Worm (Caenorhabditis elegans) whole organism, L3 larva: ENCODE data around the gene acr-20.

Source experiments
- R02D3.7 ChIP-seq: fragments of 150-350 bp; optimal IDR thresholded peaks from 2 replicates; lab custom pipeline; 2014; ENCODE audit warnings: missing biosample characterization, missing genetic modification characterization
- ZK546.5 ChIP-seq: sonication (generic microtip); optimal IDR thresholded peaks from 2 replicates; lab custom pipeline; 2017; ENCODE audit warnings: missing biosample characterization, missing genetic modification characterization
- aly-2 ChIP-seq: fragments of 150-350 bp; optimal IDR thresholded peaks from 2 replicates; lab custom pipeline; 2014; ENCODE audit warnings: missing biosample characterization, missing genetic modification characterization
- ama-1 ChIP-seq: fragments of 150-350 bp; optimal IDR thresholded peaks from 2 replicates; lab custom pipeline; 2018
- ceh-16 ChIP-seq: sonication (generic microtip); optimal IDR thresholded peaks from 2 replicates; lab custom pipeline; 2017; ENCODE audit warnings: missing biosample characterization, missing genetic modification characterization
- ceh-28 ChIP-seq: fragments of 150-350 bp; optimal IDR thresholded peaks from 2 replicates; lab custom pipeline; 2014; ENCODE audit warnings: missing biosample characterization, missing genetic modification reagents, missing genetic modification characterization
- ceh-82 ChIP-seq: fragments of 150-350 bp; optimal IDR thresholded peaks from 2 replicates; lab custom pipeline; 2014; ENCODE audit warnings: missing biosample characterization, missing genetic modification characterization
- ceh-9 ChIP-seq: sonication (generic microtip); optimal IDR thresholded peaks from 2 replicates; lab custom pipeline; 2018; ENCODE audit warnings: missing biosample characterization, missing genetic modification characterization
- daf-12 ChIP-seq: fragments of 150-350 bp; optimal IDR thresholded peaks from 2 replicates; lab custom pipeline; 2014; ENCODE audit warnings: missing biosample characterization, missing genetic modification reagents, missing genetic modification characterization
- egl-27 ChIP-seq: sonication (generic microtip); optimal IDR thresholded peaks from 4 replicates; lab custom pipeline; 2017; ENCODE audit warnings: missing biosample characterization, missing genetic modification reagents, missing genetic modification characterization
- egl-5 ChIP-seq: fragments of 150-350 bp; optimal IDR thresholded peaks from 2 replicates; lab custom pipeline; 2017; ENCODE audit warnings: missing biosample characterization, missing genetic modification reagents, missing genetic modification characterization, inconsistent platforms
- elt-1 ChIP-seq: fragments of 150-350 bp; optimal IDR thresholded peaks from 2 replicates; lab custom pipeline; 2014; ENCODE audit warnings: missing biosample characterization, missing genetic modification characterization
- elt-2 ChIP-seq: sonication (generic microtip); optimal IDR thresholded peaks from 2 replicates; lab custom pipeline; 2016; ENCODE audit warnings: missing genetic modification reagents, mild to moderate bottlenecking, missing genetic modification characterization, missing compliant biosample characterization
- eor-1 ChIP-seq, 2 experiments: fragments of 150-350 bp; optimal IDR thresholded peaks; 2 replicates each; lab custom pipeline; 2014 to 2018; ENCODE audit warnings: missing biosample characterization in 2 of 2, missing genetic modification characterization in 2 of 2
- fos-1 ChIP-seq: fragments of 150-350 bp; optimal IDR thresholded peaks from 2 replicates; lab custom pipeline; 2014; ENCODE audit warnings: missing biosample characterization, missing genetic modification characterization
- hmg-11 ChIP-seq: sonication (generic microtip); optimal IDR thresholded peaks from 2 replicates; lab custom pipeline; 2016; ENCODE audit warnings: missing genetic modification characterization, missing compliant biosample characterization
- jun-1 ChIP-seq: fragments of 150-350 bp; optimal IDR thresholded peaks from 2 replicates; lab custom pipeline; 2014; ENCODE audit warnings: missing biosample characterization, missing genetic modification reagents, missing genetic modification characterization
- lin-15B ChIP-seq: fragments of 150-350 bp; optimal IDR thresholded peaks from 2 replicates; lab custom pipeline; 2014; ENCODE audit warnings: missing biosample characterization, missing genetic modification characterization
- lin-39 ChIP-seq: fragments of 150-350 bp; optimal IDR thresholded peaks from 2 replicates; lab custom pipeline; 2018; ENCODE audit warnings: missing biosample characterization, missing genetic modification reagents, missing genetic modification characterization
- lsy-12 ChIP-seq: sonication (generic microtip); optimal IDR thresholded peaks from 2 replicates; lab custom pipeline; 2016; ENCODE audit warnings: mild to moderate bottlenecking, missing genetic modification characterization, missing compliant biosample characterization
- mdl-1 ChIP-seq: fragments of 150-350 bp; optimal IDR thresholded peaks from 2 replicates; lab custom pipeline; 2014; ENCODE audit warnings: missing biosample characterization, missing genetic modification characterization
- mml-1 ChIP-seq: fragments of 150-350 bp; sonication (generic microtip); optimal IDR thresholded peaks from 3 replicates; lab custom pipeline; 2014; ENCODE audit warnings: missing biosample characterization, missing genetic modification characterization
- nfya-1 ChIP-seq: sonication (generic microtip); optimal IDR thresholded peaks from 2 replicates; lab custom pipeline; 2017; ENCODE audit warnings: missing genetic modification characterization, mild to moderate bottlenecking, missing compliant biosample characterization, antibody characterized with exemption, moderate library complexity; ENCODE audit not compliant: insufficient read depth
- nhr-11 ChIP-seq: fragments of 150-350 bp; optimal IDR thresholded peaks from 2 replicates; lab custom pipeline; 2014; ENCODE audit warnings: missing biosample characterization, missing genetic modification characterization
- nhr-12 ChIP-seq: fragments of 150-350 bp; optimal IDR thresholded peaks from 2 replicates; lab custom pipeline; 2014; ENCODE audit warnings: missing biosample characterization, missing genetic modification characterization
- nhr-25 ChIP-seq: sonication (generic microtip); optimal IDR thresholded peaks from 2 replicates; lab custom pipeline; 2017; ENCODE audit warnings: missing biosample characterization, missing genetic modification characterization
- nhr-67 ChIP-seq: fragments of 150-350 bp; optimal IDR thresholded peaks from 2 replicates; lab custom pipeline; 2014; ENCODE audit warnings: missing biosample characterization, missing genetic modification characterization
- nhr-76 ChIP-seq: fragments of 150-350 bp; sonication (generic microtip); optimal IDR thresholded peaks from 5 replicates; lab custom pipeline; 2014; ENCODE audit warnings: missing biosample characterization, missing genetic modification characterization
- nhr-77 ChIP-seq: fragments of 150-350 bp; optimal IDR thresholded peaks from 2 replicates; lab custom pipeline; 2014; ENCODE audit warnings: missing biosample characterization, missing genetic modification characterization
- pha-4 ChIP-seq: fragments of 150-350 bp; optimal IDR thresholded peaks from 2 replicates; lab custom pipeline; 2014; ENCODE audit warnings: missing biosample characterization, missing genetic modification reagents, missing genetic modification characterization
- pqm-1 ChIP-seq: fragments of 150-350 bp; optimal IDR thresholded peaks from 2 replicates; lab custom pipeline; 2017; ENCODE audit warnings: missing biosample characterization, missing genetic modification characterization, inconsistent platforms
- sea-2 ChIP-seq: fragments of 150-350 bp; sonication (generic microtip); optimal IDR thresholded peaks from 4 replicates; lab custom pipeline; 2014; ENCODE audit warnings: missing biosample characterization, missing genetic modification reagents, missing genetic modification characterization
- skn-1 ChIP-seq: fragments of 150-350 bp; optimal IDR thresholded peaks from 2 replicates; lab custom pipeline; 2014; ENCODE audit warnings: missing biosample characterization, missing genetic modification characterization
- snpc-4 ChIP-seq: fragments of 150-350 bp; optimal IDR thresholded peaks from 2 replicates; lab custom pipeline; 2014; ENCODE audit warnings: missing biosample characterization, missing genetic modification characterization
- tbx-2 ChIP-seq: sonication (generic microtip); optimal IDR thresholded peaks from 2 replicates; lab custom pipeline; 2016; ENCODE audit warnings: mild to moderate bottlenecking, missing genetic modification characterization, missing compliant biosample characterization
- unc-39 ChIP-seq: sonication (generic microtip); optimal IDR thresholded peaks from 4 replicates; lab custom pipeline; 2017; ENCODE audit warnings: missing biosample characterization, missing genetic modification characterization
- unc-62 ChIP-seq: fragments of 150-350 bp; sonication (generic microtip); optimal IDR thresholded peaks from 4 replicates; lab custom pipeline; 2014; ENCODE audit warnings: missing biosample characterization, missing genetic modification reagents, missing genetic modification characterization
- ztf-11 ChIP-seq: fragments of 150-350 bp; optimal IDR thresholded peaks from 2 replicates; lab custom pipeline; 2014; ENCODE audit warnings: missing biosample characterization, missing genetic modification characterization
- ztf-4 ChIP-seq: fragments of 150-350 bp; optimal IDR thresholded peaks from 2 replicates; lab custom pipeline; 2014; ENCODE audit warnings: missing biosample characterization, missing genetic modification characterization

Gene acr-20

DNA sequence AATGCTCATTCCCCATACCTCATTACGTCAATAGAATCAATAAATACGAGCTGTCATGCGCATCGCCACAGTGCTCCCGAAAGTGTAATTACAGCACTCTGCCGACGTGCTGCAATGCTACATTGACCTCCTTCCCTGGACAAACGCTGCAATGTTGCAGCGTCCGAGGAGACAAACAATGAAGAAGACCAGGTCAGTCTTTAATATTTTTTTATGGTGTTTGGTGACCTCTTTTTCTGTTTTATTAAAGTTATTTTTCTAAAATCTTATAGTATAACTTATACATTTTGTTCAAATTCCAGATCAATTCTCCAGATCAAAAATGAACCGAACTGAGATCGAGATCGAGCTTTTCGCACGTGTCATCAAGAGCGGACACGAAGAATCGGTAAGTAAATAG lies 3.8 kb upstream of the acr-20 start, which contains the start of gene sdz-26:
TSS of gene sdz-26 (plus strand) at position 301 of the 400 bp plus-strand sequence.
- no peak for TF ChIP-seq hmg-11
- no peak for TF ChIP-seq ztf-4 (tag; lab: Kevin White, UChicago)
- TF ChIP-seq skn-1 (tag; lab: Kevin White, UChicago): no peak
- no peak for TF ChIP-seq R02D3.7
- TF ChIP-seq daf-12 (tag; lab: Kevin White, UChicago): no peak
- no peak for TF ChIP-seq nfya-1 (tag; lab: Kevin White, UChicago)
- TF ChIP-seq ceh-9: no peak
- no peak for TF ChIP-seq mml-1 (tag; lab: Kevin White, UChicago)
- TF ChIP-seq egl-27 (tag; lab: Kevin White, UChicago): no peak
- no peak for TF ChIP-seq jun-1
- no peak for TF ChIP-seq nhr-12 (tag; lab: Kevin White, UChicago)
- no peak for TF ChIP-seq nhr-77
- TF ChIP-seq aly-2 (tag; lab: Kevin White, UChicago): no peak
- no peak for TF ChIP-seq nhr-11 (tag; lab: Kevin White, UChicago)
- no peak for TF ChIP-seq nhr-67 (tag; lab: Kevin White, UChicago)
- no peak for TF ChIP-seq mdl-1
- TF ChIP-seq lsy-12 (tag; lab: Kevin White, UChicago): no peak
- no peak for TF ChIP-seq fos-1 (tag; lab: Kevin White, UChicago)
- TF ChIP-seq, all 47 proteins: peak for 0

- no peak for TF ChIP-seq pqm-1
- TF ChIP-seq mdl-1: no peak
- no peak for TF ChIP-seq unc-39 (tag; lab: Kevin White, UChicago)
- TF ChIP-seq R02D3.7: no peak
- TF ChIP-seq ztf-11: no peak
- TF ChIP-seq tbx-2: no peak
- TF ChIP-seq ceh-28 (tag; lab: Kevin White, UChicago): no peak
- TF ChIP-seq nhr-67 (tag; lab: Kevin White, UChicago): no peak
- TF ChIP-seq lin-39 (tag; lab: Kevin White, UChicago): no peak
- TF ChIP-seq ztf-4 (tag; lab: Kevin White, UChicago): no peak
- TF ChIP-seq egl-27 (tag; lab: Kevin White, UChicago): no peak
- no peak for TF ChIP-seq egl-5
These were observed 3.1 kb upstream of the acr-20 start for ce11 chrII:14380778-14381177.

ce11 chrII:14374594-14374993 lies 3.1 kb downstream of the acr-20 start:
- TF ChIP-seq ceh-28 (tag; lab: Kevin White, UChicago) (no peak), nhr-67 (tag; lab: Kevin White, UChicago) (no peak), hmg-11 (no peak), nhr-76 (tag; lab: Kevin White, UChicago) (no peak), egl-27 (tag; lab: Kevin White, UChicago) (no peak), elt-1 (tag; lab: Kevin White, UChicago) (no peak), pqm-1 (no peak), eor-1 (tag; optimal IDR thresholded peaks at IDR 0.05; lab: Kevin White, UChicago) (no peak), ceh-82 (tag; lab: Kevin White, UChicago) (no peak), skn-1 (tag; lab: Kevin White, UChicago) (no peak), tbx-2 (no peak), mml-1 (tag; lab: Kevin White, UChicago) (no peak), daf-12 (tag; lab: Kevin White, UChicago) (no peak), snpc-4 (no peak), pha-4 (tag; lab: Kevin White, UChicago) (no peak), nhr-25 (tag; lab: Kevin White, UChicago) (no peak), ztf-11 (no peak), unc-39 (tag; lab: Kevin White, UChicago) (no peak), ZK546.5 (tag; lab: Kevin White, UChicago) (no peak), sea-2 (GFP tag; lab: Kevin White, UChicago) (no peak)
- TF ChIP-seq, all 47 proteins: peak for 0

ce11 chrII:14365182-14365751 lies 12.4 kb downstream of the acr-20 start, which contains the start of gene imb-2:
Gene imb-2, plus strand, starts transcription at chrII:14365701.
- peak; percentile 66 for TF ChIP-seq hmg-11
- TF ChIP-seq elt-1 (tag; lab: Kevin White, UChicago): no peak
- peak; percentile 13 for TF ChIP-seq skn-1 (tag; lab: Kevin White, UChicago)
- TF ChIP-seq sea-2 (GFP tag; lab: Kevin White, UChicago): no peak
- peak; percentile 73 for TF ChIP-seq nfya-1 (tag; lab: Kevin White, UChicago)
- no peak for TF ChIP-seq nhr-77
- peak; percentile 71 for TF ChIP-seq lin-39 (tag; lab: Kevin White, UChicago)
- no peak for TF ChIP-seq ceh-9
- TF ChIP-seq fos-1 (tag; lab: Kevin White, UChicago): no peak
- no peak for TF ChIP-seq nhr-12 (tag; lab: Kevin White, UChicago)
- no peak for TF ChIP-seq pqm-1
- peak; percentile 70 for TF ChIP-seq lin-15B (tag; lab: Kevin White, UChicago)
- no peak for TF ChIP-seq R02D3.7
- TF ChIP-seq ceh-82 (tag; lab: Kevin White, UChicago): no peak
- no peak for TF ChIP-seq ceh-16 (tag; lab: Kevin White, UChicago)
- no peak for TF ChIP-seq lsy-12 (tag; lab: Kevin White, UChicago)
- no peak for TF ChIP-seq ama-1 (lab: Kevin White, UChicago)
- peak; percentile 17 for TF ChIP-seq ceh-28 (tag; lab: Kevin White, UChicago)
- TF ChIP-seq ZK546.5 (tag; lab: Kevin White, UChicago): no peak
- TF ChIP-seq mml-1 (tag; lab: Kevin White, UChicago): no peak
- TF ChIP-seq nhr-67 (tag; lab: Kevin White, UChicago): no peak
- no peak for TF ChIP-seq snpc-4
- TF ChIP-seq unc-62 (GFP tag; lab: Kevin White, UChicago): no peak
- TF ChIP-seq pha-4 (tag; lab: Kevin White, UChicago): peak; percentile 77
- peak; percentile 18 for TF ChIP-seq elt-2 (tag; lab: Kevin White, UChicago)
- no peak for TF ChIP-seq unc-39 (tag; lab: Kevin White, UChicago)
- TF ChIP-seq, all 47 proteins: peak for 8
